Fruit fly (Drosophila melanogaster): Measurements from ENCODE around the gene eIF2beta.
A peak's percentile ranks its signal among the peaks of the same experiment; 100 is the strongest.

dm6 chr3L:12515691-12516455, 10.7 kb downstream of the eIF2beta start:
- TF ChIP-seq CG10348 (GFP tag; IDR thresholded peaks at IDR 0.05) (no peak), CG34367 (tag; optimal IDR thresholded peaks at IDR 0.05) (peak; percentile 68)
